Worm (Caenorhabditis elegans) whole organism, L1 larva: ENCODE data around the gene R160.3.

ENCODE experiments used
- C04F5.9 ChIP-seq: sonication (generic microtip); optimal IDR thresholded peaks from 2 replicates; lab custom pipeline; 2016; ENCODE audit warnings: missing genetic modification characterization, missing compliant biosample characterization
- C16A3.4 ChIP-seq: fragments of 150-350 bp; optimal IDR thresholded peaks from 2 replicates; lab custom pipeline; 2014; ENCODE audit warnings: missing biosample characterization, missing genetic modification characterization
- Y116A8C.19 ChIP-seq: sonication (generic microtip); optimal IDR thresholded peaks from 2 replicates; lab custom pipeline; 2016; ENCODE audit warnings: missing compliant biosample characterization, missing genetic modification characterization, borderline replicate concordance
- alr-1 ChIP-seq: fragments of 200-800 bp; sonication (Bioruptor generic); optimal IDR thresholded peaks from 2 replicates; lab custom pipeline; 2018; ENCODE audit warnings: borderline replicate concordance, mild to moderate bottlenecking, missing genetic modification characterization, missing compliant biosample characterization
- aly-2 ChIP-seq: fragments of 150-350 bp; optimal IDR thresholded peaks from 2 replicates; lab custom pipeline; 2014; ENCODE audit warnings: missing biosample characterization, missing genetic modification characterization
- ceh-63 ChIP-seq: fragments of 200-800 bp; sonication (Bioruptor generic); optimal IDR thresholded peaks from 2 replicates; lab custom pipeline; 2018; ENCODE audit warnings: mild to moderate bottlenecking, missing genetic modification characterization, missing compliant biosample characterization
- ceh-90 ChIP-seq: sonication (generic microtip); optimal IDR thresholded peaks from 2 replicates; lab custom pipeline; 2016; ENCODE audit warnings: missing genetic modification characterization, missing compliant biosample characterization
- efl-1 ChIP-seq, 4 experiments: fragments of 150-350 bp; optimal IDR thresholded peaks in 3 of 4; peaks in 1 of 4; 1 replicate in 1 of 4; 2 replicates in 3 of 4; lab custom pipeline; 2014; ENCODE audit warnings: missing biosample characterization in 2 of 4, missing genetic modification characterization in 2 of 4, missing genetic modification reagents in 2 of 4
- egl-13 ChIP-seq: sonication (generic microtip); optimal IDR thresholded peaks from 2 replicates; lab custom pipeline; 2016; ENCODE audit warnings: missing genotype, missing genetic modification reagents, missing genetic modification characterization, missing compliant biosample characterization
- elt-3 ChIP-seq, 6 experiments: fragments of 150-350 bp in 1 of 6; sonication (generic microtip); optimal IDR thresholded peaks; 2 replicates each; lab custom pipeline; 2017 to 2018; ENCODE audit warnings: missing biosample characterization in 6 of 6, missing genetic modification characterization in 6 of 6, inconsistent platforms in 1 of 6
- fkh-10 ChIP-seq: sonication (generic microtip); optimal IDR thresholded peaks from 2 replicates; lab custom pipeline; 2017; ENCODE audit warnings: missing biosample characterization, missing genetic modification reagents, missing genetic modification characterization
- fkh-4 ChIP-seq: sonication (generic microtip); optimal IDR thresholded peaks from 2 replicates; lab custom pipeline; 2016; ENCODE audit warnings: missing compliant biosample characterization, missing genetic modification characterization, borderline replicate concordance
- fkh-8 ChIP-seq: sonication (generic microtip); optimal IDR thresholded peaks from 2 replicates; lab custom pipeline; 2016; ENCODE audit warnings: mild to moderate bottlenecking, missing genetic modification characterization, missing compliant biosample characterization
- isw-1 ChIP-seq: fragments of 200-800 bp; sonication (Bioruptor generic); IDR thresholded peaks from 2 replicates; pipeline ENCODE4 v1.3.6; 2022; ENCODE audit warnings: missing genetic modification characterization, missing compliant biosample characterization
- jun-1 ChIP-seq: fragments of 150-350 bp; optimal IDR thresholded peaks from 2 replicates; lab custom pipeline; 2014; ENCODE audit warnings: missing biosample characterization, missing genetic modification reagents, missing genetic modification characterization
- lin-13 ChIP-seq: fragments of 150-350 bp; optimal IDR thresholded peaks from 2 replicates; lab custom pipeline; 2014; ENCODE audit warnings: missing biosample characterization, missing genetic modification reagents, missing genetic modification characterization
- lin-14 ChIP-seq: fragments of 200-800 bp; sonication (Bioruptor generic); optimal IDR thresholded peaks from 2 replicates; lab custom pipeline; 2018; ENCODE audit warnings: mild to moderate bottlenecking, missing genetic modification characterization, moderate library complexity, missing compliant biosample characterization
- lin-15B ChIP-seq: fragments of 150-350 bp; sonication (generic microtip); optimal IDR thresholded peaks from 3 replicates; lab custom pipeline; 2014; ENCODE audit warnings: missing biosample characterization, missing genetic modification characterization
- lin-35 ChIP-seq, 2 experiments: fragments of 150-350 bp; optimal IDR thresholded peaks; 2 replicates each; lab custom pipeline; 2014; ENCODE audit warnings: missing biosample characterization in 2 of 2, missing genetic modification characterization in 2 of 2, missing genetic modification reagents in 2 of 2
- lir-3 ChIP-seq: sonication (generic microtip); optimal IDR thresholded peaks from 2 replicates; lab custom pipeline; 2016; ENCODE audit warnings: mild to moderate bottlenecking, missing genetic modification characterization, moderate library complexity, missing compliant biosample characterization; ENCODE audit not compliant: poor library complexity
- lsy-2 ChIP-seq, 2 experiments: fragments of 150-350 bp; optimal IDR thresholded peaks; 2 replicates each; lab custom pipeline; 2014; ENCODE audit warnings: missing biosample characterization in 2 of 2, missing genetic modification characterization in 2 of 2
- mdl-1 ChIP-seq, 2 experiments: fragments of 150-350 bp; optimal IDR thresholded peaks; 2 replicates each; lab custom pipeline; 2014 to 2017; ENCODE audit warnings: missing biosample characterization in 2 of 2, missing genetic modification characterization in 2 of 2, inconsistent platforms in 1 of 2
- mef-2 ChIP-seq: fragments of 150-350 bp; optimal IDR thresholded peaks from 2 replicates; lab custom pipeline; 2014; ENCODE audit warnings: missing biosample characterization, missing genetic modification characterization
- nhr-11 ChIP-seq: fragments of 150-350 bp; optimal IDR thresholded peaks from 2 replicates; lab custom pipeline; 2014; ENCODE audit warnings: missing biosample characterization, missing genetic modification characterization
- nhr-19 ChIP-seq: fragments of 200-800 bp; sonication (Bioruptor generic); conservative IDR thresholded peaks from 2 replicates; pipeline ENCODE4 v1.3.6; 2022; ENCODE audit warnings: missing genetic modification characterization, missing compliant biosample characterization
- nhr-28 ChIP-seq: fragments of 150-350 bp; optimal IDR thresholded peaks from 2 replicates; lab custom pipeline; 2014; ENCODE audit warnings: missing biosample characterization, missing genetic modification characterization
- nhr-71 ChIP-seq: sonication (generic microtip); optimal IDR thresholded peaks from 2 replicates; lab custom pipeline; 2016; ENCODE audit warnings: mild to moderate bottlenecking, missing genetic modification characterization, moderate library complexity, missing compliant biosample characterization
- nhr-76 ChIP-seq: sonication (generic microtip); optimal IDR thresholded peaks from 2 replicates; lab custom pipeline; 2017; ENCODE audit warnings: missing biosample characterization, missing genetic modification characterization
- nhr-90 ChIP-seq: sonication (generic microtip); optimal IDR thresholded peaks from 2 replicates; lab custom pipeline; 2016; ENCODE audit warnings: mild to moderate bottlenecking, missing genetic modification characterization, missing compliant biosample characterization; ENCODE audit not compliant: poor library complexity
- pag-3 ChIP-seq: sonication (generic microtip); optimal IDR thresholded peaks from 2 replicates; lab custom pipeline; 2017; ENCODE audit warnings: missing genetic modification characterization, mild to moderate bottlenecking, missing compliant biosample characterization, antibody characterized with exemption, borderline replicate concordance; ENCODE audit not compliant: insufficient read depth
- pax-3 ChIP-seq: fragments of 200-800 bp; sonication (Bioruptor generic); optimal IDR thresholded peaks from 2 replicates; lab custom pipeline; 2018; ENCODE audit warnings: mild to moderate bottlenecking, missing genetic modification characterization, moderate library complexity, missing compliant biosample characterization
- rnt-1 ChIP-seq: sonication (generic microtip); optimal IDR thresholded peaks from 2 replicates; lab custom pipeline; 2016; ENCODE audit warnings: mild to moderate bottlenecking, missing genetic modification characterization, moderate library complexity, missing compliant biosample characterization
- sptf-1 ChIP-seq: fragments of 150-350 bp; optimal IDR thresholded peaks from 2 replicates; lab custom pipeline; 2014; ENCODE audit warnings: missing biosample characterization, missing genetic modification characterization
- tbx-2 ChIP-seq: sonication (generic microtip); optimal IDR thresholded peaks from 2 replicates; lab custom pipeline; 2016; ENCODE audit warnings: missing genetic modification characterization, missing compliant biosample characterization
- ztf-11 ChIP-seq, 2 experiments: sonication (generic microtip); optimal IDR thresholded peaks; 2 replicates each; lab custom pipeline; 2016 to 2017; ENCODE audit warnings: missing genetic modification characterization in 2 of 2, missing biosample characterization in 1 of 2, missing compliant biosample characterization in 1 of 2

Gene R160.3

DNA sequence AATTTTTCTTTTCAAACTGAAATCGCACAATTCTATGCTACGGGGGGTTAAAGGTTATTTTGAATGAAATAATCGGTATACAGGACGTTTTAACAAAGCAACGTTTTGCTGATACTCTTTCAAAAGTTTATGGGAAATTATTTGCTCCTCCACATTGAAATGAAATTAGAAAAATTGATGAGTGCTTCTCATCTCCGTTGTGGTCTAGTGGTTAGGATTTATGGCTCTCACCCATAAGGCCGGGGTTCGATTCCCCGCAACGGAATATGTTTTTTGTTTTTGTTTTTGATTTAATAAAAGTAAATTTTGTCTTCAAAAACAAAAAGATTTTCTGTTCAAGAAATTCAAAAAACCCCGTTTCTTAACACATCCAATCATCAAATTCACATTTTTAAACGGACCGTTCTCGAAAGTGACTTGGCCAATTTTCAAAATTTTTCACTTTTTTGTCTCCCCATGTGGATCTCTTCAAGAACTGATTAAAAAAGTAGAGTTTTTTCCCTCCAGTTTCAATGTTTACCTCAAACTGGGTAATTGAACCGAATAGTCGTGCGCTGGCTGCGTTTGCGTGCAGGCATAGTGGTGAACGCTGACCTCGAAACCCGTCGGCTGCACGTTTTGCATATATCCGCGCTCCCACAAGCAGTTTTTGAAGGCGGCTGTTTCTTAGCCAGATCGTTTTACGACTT, 43.6 kb upstream of the R160.3 start:
- TF ChIP-seq sptf-1 (tag; lab: Kevin White, UChicago) (no peak), mdl-1 (tag; optimal IDR thresholded peaks at IDR 0.05; lab: Kevin White, UChicago) (no peak), nhr-71 (tag; lab: Kevin White, UChicago) (no peak), lin-15B (tag; lab: Kevin White, UChicago) (no peak), egl-13 (tag; lab: Kevin White, UChicago) (no peak), mef-2 (tag; lab: Kevin White, UChicago) (no peak), tbx-2 (tag; lab: Kevin White, UChicago) (no peak), ceh-63 (GFP tag; lab: Kevin White, UChicago) (no peak), nhr-28 (tag; lab: Kevin White, UChicago) (no peak), jun-1 (tag; lab: Kevin White, UChicago) (no peak), C16A3.4 (tag; lab: Kevin White, UChicago) (no peak), C04F5.9 (tag; lab: Kevin White, UChicago) (no peak), lin-14 (no peak), alr-1 (tag; lab: Kevin White, UChicago) (no peak), isw-1 (GFP tag; lab: Robert Waterston, UW) (no peak), fkh-8 (tag; lab: Kevin White, UChicago) (no peak), lsy-2 (tag; optimal IDR thresholded peaks at IDR 0.05; lab: Kevin White, UChicago) (no peak)

DNA sequence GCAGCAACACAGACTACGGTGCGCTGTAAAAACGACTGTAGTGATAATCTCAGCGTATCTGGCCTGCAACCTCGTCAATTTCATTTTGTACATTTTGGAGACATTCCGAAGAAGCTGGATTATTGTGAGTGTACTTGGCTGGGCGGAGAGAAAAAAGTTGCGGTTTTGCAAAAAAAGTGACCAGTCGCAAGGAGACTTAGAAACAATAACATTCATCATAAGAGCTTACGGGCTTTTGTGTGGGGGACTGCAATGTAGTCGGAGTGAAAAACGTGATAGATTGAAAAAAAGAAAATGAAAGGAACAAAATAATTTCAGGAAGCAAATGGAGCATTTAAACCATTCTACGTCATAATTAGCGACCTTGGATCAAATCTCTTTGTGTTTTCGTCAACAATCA, 42.3 kb upstream of the R160.3 start:
- TF ChIP-seq pax-3 (no peak), egl-13 (tag; lab: Kevin White, UChicago) (no peak), lin-13 (GFP tag; lab: Kevin White, UChicago) (no peak), nhr-90 (tag; lab: Kevin White, UChicago) (no peak), lin-35 (GFP tag; optimal IDR thresholded peaks at IDR 0.05; lab: Kevin White, UChicago) (no peak), ceh-90 (tag; lab: Kevin White, UChicago) (no peak), fkh-4 (tag; lab: Kevin White, UChicago) (no peak), ztf-11 (tag; optimal IDR thresholded peaks at IDR 0.05; lab: Kevin White, UChicago) (no peak), elt-3 (tag; optimal IDR thresholded peaks at IDR 0.05; lab: Kevin White, UChicago) (no peak), aly-2 (tag; lab: Kevin White, UChicago) (no peak), nhr-19 (no peak), lir-3 (tag; lab: Kevin White, UChicago) (no peak), lin-14 (no peak), Y116A8C.19 (tag; lab: Kevin White, UChicago) (no peak), pag-3 (no peak), nhr-76 (tag; lab: Kevin White, UChicago) (no peak), rnt-1 (no peak)
- TF ChIP-seq, all 84 proteins: peak for 0

DNA sequence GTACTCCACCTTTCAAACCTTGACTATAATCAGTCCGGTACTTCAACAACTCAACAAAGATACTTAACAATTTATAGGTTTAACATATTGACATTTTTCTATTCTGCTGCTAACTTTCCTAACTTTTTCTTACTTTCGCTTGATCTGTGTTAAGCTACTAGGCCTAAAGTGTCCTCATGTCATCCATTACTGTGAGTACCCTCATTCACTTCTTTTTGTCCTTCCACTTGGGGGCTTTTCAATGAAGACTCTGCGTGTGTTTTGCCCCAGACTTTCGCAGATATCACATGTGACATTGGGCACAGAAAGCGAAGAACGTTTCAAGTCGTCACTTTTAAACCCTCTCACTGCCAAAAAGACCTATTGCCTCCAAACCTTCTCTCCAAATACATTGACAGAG, 38.6 kb upstream of the R160.3 start:
- peak; percentile 24 for TF ChIP-seq lin-14
- TF ChIP-seq nhr-11 (tag; lab: Kevin White, UChicago) = no peak
- TF ChIP-seq elt-3 (tag; optimal IDR thresholded peaks at IDR 0.05; lab: Kevin White, UChicago) = no peak
- no peak for TF ChIP-seq efl-1 (optimal IDR thresholded peaks at IDR 0.05; lab: Kevin White, UChicago)
- TF ChIP-seq efl-1 (GFP tag; optimal IDR thresholded peaks at IDR 0.05 in 1 of 2; lab: Kevin White, UChicago) = peak in 1 of 2 experiments; percentile 30
- no peak for TF ChIP-seq lsy-2 (tag; optimal IDR thresholded peaks at IDR 0.05; lab: Kevin White, UChicago)
- TF ChIP-seq fkh-10 = no peak
